Worm (Caenorhabditis elegans) whole organism, L2 larva: Measurements from ENCODE around the gene W08G11.3.

Experiments used
- alr-1 ChIP-seq: fragments of 150-350 bp; optimal IDR thresholded peaks from 2 replicates; lab custom pipeline; 2014; ENCODE audit warnings: missing biosample characterization, missing genetic modification characterization
- ama-1 ChIP-seq: fragments of 150-350 bp; optimal IDR thresholded peaks from 2 replicates; lab custom pipeline; 2018; ENCODE audit warnings: inconsistent platforms
- blmp-1 ChIP-seq: sonication (generic microtip); optimal IDR thresholded peaks from 2 replicates; lab custom pipeline; 2017; ENCODE audit warnings: missing genetic modification characterization, mild to moderate bottlenecking, missing compliant biosample characterization, antibody characterized with exemption, moderate library complexity; ENCODE audit not compliant: insufficient read depth
- ceh-82 ChIP-seq: fragments of 150-350 bp; optimal IDR thresholded peaks from 2 replicates; lab custom pipeline; 2014; ENCODE audit warnings: missing biosample characterization, missing genetic modification characterization
- crh-2 ChIP-seq: sonication (generic microtip); optimal IDR thresholded peaks from 2 replicates; lab custom pipeline; 2017; ENCODE audit warnings: missing biosample characterization, missing genetic modification characterization
- nhr-11 ChIP-seq: fragments of 150-350 bp; optimal IDR thresholded peaks from 2 replicates; lab custom pipeline; 2014; ENCODE audit warnings: missing biosample characterization, missing genetic modification characterization
- snpc-4 ChIP-seq: fragments of 150-350 bp; optimal IDR thresholded peaks from 2 replicates; lab custom pipeline; 2014; ENCODE audit warnings: missing biosample characterization, missing genetic modification characterization
- unc-55 ChIP-seq: fragments of 150-350 bp; sonication (generic microtip); optimal IDR thresholded peaks from 3 replicates; lab custom pipeline; 2014; ENCODE audit warnings: missing biosample characterization, missing genetic modification reagents, missing genetic modification characterization
- unc-62 ChIP-seq: fragments of 150-350 bp; optimal IDR thresholded peaks from 2 replicates; lab custom pipeline; 2014; ENCODE audit warnings: missing biosample characterization, missing genetic modification reagents, missing genetic modification characterization

DNA sequence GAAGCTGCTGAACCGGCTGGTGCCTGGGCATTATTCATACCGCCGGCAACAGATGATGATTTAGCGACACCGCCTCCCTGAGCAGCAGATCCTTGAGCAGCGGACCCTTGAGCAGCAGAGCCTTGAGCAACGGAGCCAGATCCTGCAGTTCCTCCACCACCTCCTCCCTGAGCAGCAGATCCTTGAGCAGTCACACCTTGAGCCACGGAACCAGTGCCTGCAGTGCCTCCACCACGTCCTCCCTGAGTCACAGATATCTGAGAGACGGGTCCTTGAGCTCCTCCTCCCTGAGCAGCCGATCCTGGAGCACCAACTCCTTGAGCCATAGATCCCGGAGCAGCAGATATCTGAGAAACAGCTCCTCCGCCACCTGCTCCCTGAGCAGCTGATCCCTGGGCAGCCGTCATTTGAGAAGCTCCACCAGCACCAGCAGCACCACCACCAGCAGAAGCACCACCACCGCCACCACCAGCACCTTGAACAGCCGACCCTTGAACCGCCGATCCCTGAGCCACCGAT is 9.0 kb downstream of the W08G11.3 start:
- TF ChIP-seq alr-1 (tag; lab: Kevin White, UChicago) (no peak), crh-2 (tag; lab: Kevin White, UChicago) (no peak), ama-1 (no peak), unc-62 (GFP tag; lab: Kevin White, UChicago) (no peak), nhr-11 (tag; lab: Kevin White, UChicago) (no peak), ceh-82 (no peak), blmp-1 (tag; lab: Kevin White, UChicago) (no peak), unc-55 (GFP tag; lab: Kevin White, UChicago) (no peak), snpc-4 (tag; lab: Kevin White, UChicago) (no peak)
